Fruit fly (Drosophila melanogaster): Measurements from ENCODE around the gene Mgat2.
A peak's percentile ranks its signal among the peaks of the same experiment; 100 is the strongest.

Gene Mgat2

dm6 chr3R:30058057-30058868, 36.2 kb upstream of the Mgat2 start, which contains the start of gene sima (continued):
- peak; percentile 34 for TF ChIP-seq CG2116 (GFP tag; optimal IDR thresholded peaks at IDR 0.05)
- TF ChIP-seq maf-S (GFP tag; optimal IDR thresholded peaks at IDR 0.05): peak; percentile 55
- no peak for TF ChIP-seq H15 (GFP tag; IDR thresholded peaks at IDR 0.05)
- TF ChIP-seq CG30431 (GFP tag; optimal IDR thresholded peaks at IDR 0.05): no peak
- TF ChIP-seq ci (GFP tag; IDR thresholded peaks at IDR 0.05): peak; percentile 32; the same call in 1 of the 3 replicates
- peak; percentile 52; the same call in 1 of the 2 replicates for TF ChIP-seq Ptx1 (GFP tag; IDR thresholded peaks at IDR 0.05)
- TF ChIP-seq CG1233 (GFP tag; optimal IDR thresholded peaks at IDR 0.05): no peak
- peak; percentile 32 for TF ChIP-seq sug (tag; optimal IDR thresholded peaks at IDR 0.05)
- no peak for TF ChIP-seq ewg (GFP tag; optimal IDR thresholded peaks at IDR 0.05)
- peak; percentile 63 for TF ChIP-seq CG9932 (GFP tag; IDR thresholded peaks at IDR 0.05)
- peak; percentile 9 for TF ChIP-seq Hr3 (GFP tag; optimal IDR thresholded peaks at IDR 0.05)
- TF ChIP-seq mirr (GFP tag; optimal IDR thresholded peaks at IDR 0.05): no peak
- TF ChIP-seq Xrp1 (GFP tag; IDR thresholded peaks at IDR 0.05): peak; percentile 51; the same call in 1 of the 2 replicates
- peak; percentile 65 for TF ChIP-seq stwl (tag; optimal IDR thresholded peaks at IDR 0.05)
- TF ChIP-seq Usf (GFP tag; optimal IDR thresholded peaks at IDR 0.05): no peak
- no peak for TF ChIP-seq CG10543 (GFP tag; optimal IDR thresholded peaks at IDR 0.05)
- peak; percentile 61 for TF ChIP-seq abd-A (tag; optimal IDR thresholded peaks at IDR 0.05)
- TF ChIP-seq Myb (GFP tag; optimal IDR thresholded peaks at IDR 0.05): peak; percentile 88
- TF ChIP-seq Ssrp (tag; optimal IDR thresholded peaks at IDR 0.05): no peak
- TF ChIP-seq da (GFP tag; optimal IDR thresholded peaks at IDR 0.05): no peak
- no peak for TF ChIP-seq CG7372 (GFP tag; IDR thresholded peaks at IDR 0.05)
- peak; percentile 17; the same call in 1 of the 2 replicates for TF ChIP-seq cas (GFP tag; IDR thresholded peaks at IDR 0.05)
- no peak for TF ChIP-seq Dip2 (GFP tag; IDR thresholded peaks at IDR 0.05)
- no peak for TF ChIP-seq Lim3 (GFP tag; IDR thresholded peaks at IDR 0.05)
- TF ChIP-seq Dip3 (GFP tag; optimal IDR thresholded peaks at IDR 0.05): peak; percentile 18
- TF ChIP-seq CG4404 (GFP tag; IDR thresholded peaks at IDR 0.05): no peak
- TF ChIP-seq CG10654 (GFP tag; optimal IDR thresholded peaks at IDR 0.05): no peak
- peak; percentile 63 for TF ChIP-seq nom (GFP tag; optimal IDR thresholded peaks at IDR 0.05)
- TF ChIP-seq Mes4 (GFP tag; optimal IDR thresholded peaks at IDR 0.05): no peak
- no peak for TF ChIP-seq br (optimal IDR thresholded peaks at IDR 0.05)
- peak; percentile 1 for TF ChIP-seq luna (GFP tag; optimal IDR thresholded peaks at IDR 0.05)
- TF ChIP-seq hth (optimal IDR thresholded peaks at IDR 0.05): no peak
- TF ChIP-seq pfk (GFP tag; optimal IDR thresholded peaks at IDR 0.05): peak; percentile 9
- peak; percentile 39 for TF ChIP-seq BEAF-32 (GFP tag; optimal IDR thresholded peaks at IDR 0.05)
- no peak for TF ChIP-seq sima (GFP tag; optimal IDR thresholded peaks at IDR 0.05)
- TF ChIP-seq salm (tag; optimal IDR thresholded peaks at IDR 0.05): no peak
- no peak for TF ChIP-seq CG7963 (GFP tag; IDR thresholded peaks at IDR 0.05; ENCODE audit: partially characterized antibody)
- no peak for TF ChIP-seq CG7987 (GFP tag; optimal IDR thresholded peaks at IDR 0.05)
- no peak for TF ChIP-seq bsh (GFP tag; optimal IDR thresholded peaks at IDR 0.05)
- no peak for TF ChIP-seq Awh (GFP tag; IDR thresholded peaks at IDR 0.05)
- TF ChIP-seq onecut (GFP tag; IDR thresholded peaks at IDR 0.05): peak; percentile 62
- TF ChIP-seq ken (GFP tag; IDR thresholded peaks at IDR 0.05): no peak
- TF ChIP-seq CG14441 (GFP tag; IDR thresholded peaks at IDR 0.05): peak; percentile 59
- no peak for TF ChIP-seq Hey (tag; optimal IDR thresholded peaks at IDR 0.05)
- TF ChIP-seq jing (GFP tag; optimal IDR thresholded peaks at IDR 0.05): no peak
- no peak for TF ChIP-seq CG7357 (GFP tag; IDR thresholded peaks at IDR 0.05)
- no peak for TF ChIP-seq CG6175 (GFP tag; IDR thresholded peaks at IDR 0.05)
- peak; percentile 12 for TF ChIP-seq Fer3 (tag; optimal IDR thresholded peaks at IDR 0.05)
- no peak for TF ChIP-seq Atf-2 (GFP tag; optimal IDR thresholded peaks at IDR 0.05)
- peak; percentile 55 for TF ChIP-seq CG12769 (tag; optimal IDR thresholded peaks at IDR 0.05)
- TF ChIP-seq ham (GFP tag; IDR thresholded peaks at IDR 0.05): no peak

Measured in whole organism, embryonic.